Fruit fly (Drosophila melanogaster) whole organism, pupa: ENCODE results near the gene Sdhaf3.
A peak's percentile ranks its signal among the peaks of the same experiment; 100 is the strongest.

Experiments used
- CG10348 ChIP-seq: fragments of 200-800 bp; sonication (Bioruptor generic); IDR thresholded peaks from 2 replicates; pipeline ENCODE4 v1.3.6; 2022; ENCODE audit warnings: missing biosample characterization, missing genetic modification characterization
- CG12605 ChIP-seq: fragments of 200-800 bp; sonication (Bioruptor generic); IDR thresholded peaks from 2 replicates; pipeline ENCODE4 v1.3.6; 2022; ENCODE audit warnings: missing biosample characterization, missing genetic modification characterization
- CG13204 ChIP-seq: fragments of 200-800 bp; sonication (Bioruptor generic); optimal IDR thresholded peaks from 2 replicates; lab custom pipeline; 2018; ENCODE audit warnings: missing biosample characterization, mild to moderate bottlenecking, missing genetic modification characterization, moderate library complexity
- CG14655 ChIP-seq: fragments of 200-800 bp; sonication (Bioruptor generic); optimal IDR thresholded peaks from 3 replicates; lab custom pipeline; 2017; ENCODE audit warnings: mild to moderate bottlenecking, missing biosample characterization, missing genetic modification reagents, missing genetic modification characterization
- CG15710 ChIP-seq: fragments of 200-800 bp; sonication (Bioruptor generic); optimal IDR thresholded peaks from 2 replicates; lab custom pipeline; 2018; ENCODE audit warnings: missing biosample characterization, mild to moderate bottlenecking, missing genetic modification characterization, moderate library complexity
- CG17806 ChIP-seq: fragments of 200-800 bp; sonication (Bioruptor generic); optimal IDR thresholded peaks from 2 replicates; lab custom pipeline; 2018; ENCODE audit warnings: missing biosample characterization, mild to moderate bottlenecking, missing genetic modification characterization, moderate library complexity
- CG32121 ChIP-seq: fragments of 200-800 bp; sonication (Bioruptor generic); IDR thresholded peaks from 2 replicates; pipeline ENCODE4 v1.3.6; 2022; ENCODE audit warnings: missing biosample characterization, missing genetic modification characterization
- CG34367 ChIP-seq: fragments of 200-800 bp; sonication (Bioruptor generic); optimal IDR thresholded peaks from 2 replicates; lab custom pipeline; 2018; ENCODE audit warnings: missing biosample characterization, mild to moderate bottlenecking, missing genetic modification characterization
- CG4496 ChIP-seq: fragments of 200-800 bp; sonication (Bioruptor generic); IDR thresholded peaks from 3 replicates; pipeline ENCODE4 v1.3.6; 2022; ENCODE audit warnings: missing biosample characterization, missing genetic modification characterization
- CG8159 ChIP-seq: fragments of 200-800 bp; sonication (Bioruptor generic); optimal IDR thresholded peaks from 3 replicates; lab custom pipeline; 2018; ENCODE audit warnings: missing biosample characterization, mild to moderate bottlenecking, missing genetic modification characterization, moderate library complexity
- CG8301 ChIP-seq: fragments of 200-800 bp; sonication (Bioruptor generic); optimal IDR thresholded peaks from 2 replicates; lab custom pipeline; 2018; ENCODE audit warnings: missing biosample characterization, mild to moderate bottlenecking, missing genetic modification characterization
- CG9948 ChIP-seq: fragments of 200-800 bp; sonication (Bioruptor generic); optimal IDR thresholded peaks from 2 replicates; lab custom pipeline; 2018; ENCODE audit warnings: missing biosample characterization, mild to moderate bottlenecking, missing genetic modification characterization, moderate library complexity
- D1 ChIP-seq: fragments of 200-800 bp; sonication (Bioruptor generic); optimal IDR thresholded peaks from 2 replicates; lab custom pipeline; 2018; ENCODE audit warnings: missing biosample characterization, mild to moderate bottlenecking, missing genetic modification characterization, moderate library complexity
- EcR ChIP-seq: fragments of 200-800 bp; sonication (Bioruptor generic); optimal IDR thresholded peaks from 3 replicates; lab custom pipeline; 2019; ENCODE audit warnings: missing biosample characterization, missing genetic modification characterization, mild to moderate bottlenecking, moderate library complexity, missing genetic modification reagents
- Ets98B ChIP-seq: fragments of 200-800 bp; sonication (Bioruptor generic); IDR thresholded peaks from 2 replicates; pipeline ENCODE4 v1.3.6; 2022; ENCODE audit warnings: missing biosample characterization, missing genetic modification characterization
- Pif1A ChIP-seq: fragments of 200-800 bp; sonication (Bioruptor generic); optimal IDR thresholded peaks from 3 replicates; lab custom pipeline; 2016; ENCODE audit warnings: missing biosample characterization, missing genetic modification characterization
- Pif1B ChIP-seq: fragments of 200-800 bp; sonication (Bioruptor generic); optimal IDR thresholded peaks from 3 replicates; lab custom pipeline; 2016; ENCODE audit warnings: missing biosample characterization, missing genetic modification characterization
- Snoo ChIP-seq: fragments of 200-800 bp; sonication (Bioruptor generic); optimal IDR thresholded peaks from 3 replicates; lab custom pipeline; 2017; ENCODE audit warnings: missing biosample characterization, mild to moderate bottlenecking, missing genetic modification characterization, inconsistent platforms
- fd96Ca ChIP-seq: fragments of 200-800 bp; sonication (Bioruptor generic); IDR thresholded peaks from 3 replicates; pipeline ENCODE4 v1.3.6; 2022; ENCODE audit warnings: missing biosample characterization, missing genetic modification characterization
- gl ChIP-seq: fragments of 200-800 bp; sonication (Bioruptor generic); optimal IDR thresholded peaks from 2 replicates; lab custom pipeline; 2018; ENCODE audit warnings: missing biosample characterization, mild to moderate bottlenecking, missing genetic modification characterization
- rn ChIP-seq: fragments of 200-800 bp; sonication (Bioruptor generic); IDR thresholded peaks from 2 replicates; pipeline ENCODE4 v1.3.6; 2022; ENCODE audit warnings: missing biosample characterization, missing genetic modification characterization

Gene Sdhaf3

dm6 chr3R:16468556-16468955, 13.7 kb downstream of the Sdhaf3 start:
- TF ChIP-seq rn (GFP tag; lab: Robert Waterston, UW) (no peak), CG32121 (GFP tag; lab: Robert Waterston, UW) (no peak), fd96Ca (GFP tag; lab: Robert Waterston, UW) (no peak), CG9948 (tag; lab: Kevin White, UChicago) (no peak), CG15710 (tag; lab: Kevin White, UChicago) (no peak), Pif1B (no peak), CG12605 (GFP tag; lab: Robert Waterston, UW) (no peak), CG8301 (tag; lab: Kevin White, UChicago) (no peak), Snoo (no peak), Pif1A (GFP tag; lab: Kevin White, UChicago) (no peak), CG14655 (GFP tag; lab: Kevin White, UChicago) (no peak), CG8159 (tag; lab: Kevin White, UChicago) (no peak), EcR (GFP tag; lab: Kevin White, UChicago) (no peak), CG17806 (tag; lab: Kevin White, UChicago) (no peak), CG4496 (GFP tag; lab: Robert Waterston, UW) (no peak), D1 (tag; lab: Kevin White, UChicago) (no peak)

dm6 chr3R:16456607-16457006, 25.6 kb downstream of the Sdhaf3 start:
- no peak for TF ChIP-seq CG9948 (tag; lab: Kevin White, UChicago)
- no peak for TF ChIP-seq Ets98B (GFP tag; lab: Robert Waterston, UW)

dm6 chr3R:16455875-16456274, 26.4 kb downstream of the Sdhaf3 start, which contains the start of gene CG14883:
Gene CG14883, plus strand, starts transcription at chr3R:16456052.
- no peak for TF ChIP-seq fd96Ca (GFP tag; lab: Robert Waterston, UW)
- no peak for TF ChIP-seq CG14655 (GFP tag; lab: Kevin White, UChicago)
- TF ChIP-seq CG8301 (tag; lab: Kevin White, UChicago) = no peak
- TF ChIP-seq CG4496 (GFP tag; lab: Robert Waterston, UW) = no peak
- no peak for TF ChIP-seq CG10348 (GFP tag; lab: Robert Waterston, UW)

dm6 chr3R:16454192-16454591, 28.1 kb downstream of the Sdhaf3 start, which contains the start of gene CG10405:
Gene CG10405, plus strand, starts transcription at chr3R:16454492.
- TF ChIP-seq Pif1A (GFP tag; lab: Kevin White, UChicago) = no peak
- no peak for TF ChIP-seq CG8159 (tag; lab: Kevin White, UChicago)
- TF ChIP-seq EcR (GFP tag; lab: Kevin White, UChicago) = no peak
- no peak for TF ChIP-seq CG14655 (GFP tag; lab: Kevin White, UChicago)

dm6 chr3R:16453597-16453996, 28.7 kb downstream of the Sdhaf3 start, which contains the start of gene Pak3:
Gene Pak3, minus strand, starts transcription at chr3R:16453821.
- TF ChIP-seq CG34367 (tag; lab: Kevin White, UChicago) = no peak
- TF ChIP-seq CG4496 (GFP tag; lab: Robert Waterston, UW) = 0 out of 3 replicates have a peak, but pooled peaks have one; percentile 10
- no peak for TF ChIP-seq gl (tag; lab: Kevin White, UChicago)
- no peak for TF ChIP-seq CG12605 (GFP tag; lab: Robert Waterston, UW)
- no peak for TF ChIP-seq CG8159 (tag; lab: Kevin White, UChicago)
- TF ChIP-seq CG17806 (tag; lab: Kevin White, UChicago) = no peak
- TF ChIP-seq fd96Ca (GFP tag; lab: Robert Waterston, UW) = no peak
- TF ChIP-seq Pif1A (GFP tag; lab: Kevin White, UChicago) = no peak
- TF ChIP-seq, all 21 proteins: peak for 1

dm6 chr3R:16452954-16453587, 29.2 kb downstream of the Sdhaf3 start:
- no peak for TF ChIP-seq CG9948 (tag; lab: Kevin White, UChicago)
- TF ChIP-seq CG34367 (tag; lab: Kevin White, UChicago) = no peak
- TF ChIP-seq CG13204 (GFP tag; lab: Kevin White, UChicago) = no peak
- TF ChIP-seq CG8159 (tag; lab: Kevin White, UChicago) = no peak
- peak; percentile 32 for TF ChIP-seq EcR (GFP tag; lab: Kevin White, UChicago)
- no peak; the same call in 1 of the 2 replicates for TF ChIP-seq Ets98B (GFP tag; lab: Robert Waterston, UW)
- TF ChIP-seq CG10348 (GFP tag; lab: Robert Waterston, UW) = no peak
- TF ChIP-seq CG15710 (tag; lab: Kevin White, UChicago) = no peak
- TF ChIP-seq Snoo = no peak
- no peak for TF ChIP-seq Pif1B
- peak; percentile 22; the same call in 1 of the 3 replicates for TF ChIP-seq CG4496 (GFP tag; lab: Robert Waterston, UW)
- TF ChIP-seq fd96Ca (GFP tag; lab: Robert Waterston, UW) = no peak
